Worm (Caenorhabditis elegans) whole organism, late embryonic: ENCODE data around the gene B0361.14.

Experiments used
- C08G9.2 ChIP-seq: sonication (generic microtip); optimal IDR thresholded peaks from 2 replicates; lab custom pipeline; 2016; ENCODE audit warnings: mild to moderate bottlenecking, missing genetic modification characterization, moderate library complexity, missing compliant biosample characterization
- C38D4.7 ChIP-seq: fragments of 200-800 bp; sonication (Bioruptor generic); optimal IDR thresholded peaks from 2 replicates; lab custom pipeline; 2018; ENCODE audit warnings: mild to moderate bottlenecking, missing genetic modification characterization, moderate library complexity, missing compliant biosample characterization
- F13H6.1 ChIP-seq: sonication (generic microtip); optimal IDR thresholded peaks from 2 replicates; lab custom pipeline; 2016; ENCODE audit warnings: missing genetic modification characterization, missing compliant biosample characterization
- K02D7.2 ChIP-seq: sonication (generic microtip); optimal IDR thresholded peaks from 2 replicates; lab custom pipeline; 2017; ENCODE audit warnings: mild to moderate bottlenecking, missing genetic modification characterization, missing compliant biosample characterization
- K09A11.1 ChIP-seq: sonication (generic microtip); optimal IDR thresholded peaks from 2 replicates; lab custom pipeline; 2017; ENCODE audit warnings: antibody characterized with exemption, mild to moderate bottlenecking, missing genetic modification characterization, missing compliant biosample characterization; ENCODE audit not compliant: insufficient read depth
- Y22D7AL.16 ChIP-seq: sonication (generic microtip); optimal IDR thresholded peaks from 2 replicates; lab custom pipeline; 2016; ENCODE audit warnings: missing genetic modification characterization, missing compliant biosample characterization
- ahr-1 ChIP-seq: sonication (generic microtip); optimal IDR thresholded peaks from 2 replicates; lab custom pipeline; 2016; ENCODE audit warnings: missing genetic modification characterization, missing compliant biosample characterization
- ama-1 ChIP-seq: fragments of 150-350 bp; optimal IDR thresholded peaks from 2 replicates; lab custom pipeline; 2014
- ceh-14 ChIP-seq: sonication (generic microtip); optimal IDR thresholded peaks from 2 replicates; lab custom pipeline; 2016; ENCODE audit warnings: missing genotype, missing genetic modification characterization, missing compliant biosample characterization
- ceh-2 ChIP-seq: sonication (generic microtip); optimal IDR thresholded peaks from 2 replicates; lab custom pipeline; 2016; ENCODE audit warnings: missing genotype, missing genetic modification characterization, missing compliant biosample characterization
- ceh-24 ChIP-seq: sonication (generic microtip); optimal IDR thresholded peaks from 2 replicates; lab custom pipeline; 2016; ENCODE audit warnings: mild to moderate bottlenecking, missing genetic modification characterization, missing compliant biosample characterization
- ceh-30 ChIP-seq: fragments of 150-350 bp; optimal IDR thresholded peaks from 2 replicates; lab custom pipeline; 2014; ENCODE audit warnings: missing biosample characterization, missing genetic modification characterization
- ceh-31 ChIP-seq: sonication (generic microtip); optimal IDR thresholded peaks from 2 replicates; lab custom pipeline; 2016; ENCODE audit warnings: missing genetic modification characterization, missing compliant biosample characterization
- ceh-45 ChIP-seq: fragments of 200-800 bp; sonication (Bioruptor generic); IDR thresholded peaks from 2 replicates; pipeline ENCODE4 v1.3.6; 2022; ENCODE audit warnings: missing genetic modification reagents, missing genetic modification characterization, missing compliant biosample characterization
- ceh-9 ChIP-seq: sonication (generic microtip); optimal IDR thresholded peaks from 2 replicates; lab custom pipeline; 2016; ENCODE audit warnings: mild to moderate bottlenecking, missing genetic modification characterization, inconsistent platforms, missing compliant biosample characterization
- che-1 ChIP-seq: sonication (generic microtip); optimal IDR thresholded peaks from 2 replicates; lab custom pipeline; 2016; ENCODE audit warnings: mild to moderate bottlenecking, missing genetic modification characterization, missing compliant biosample characterization
- elt-4 ChIP-seq: sonication (generic microtip); optimal IDR thresholded peaks from 2 replicates; lab custom pipeline; 2016; ENCODE audit warnings: missing genetic modification characterization, missing compliant biosample characterization
- ets-4 ChIP-seq: sonication (generic microtip); optimal IDR thresholded peaks from 2 replicates; lab custom pipeline; 2016; ENCODE audit warnings: missing genetic modification characterization, missing compliant biosample characterization
- eyg-1 ChIP-seq: sonication (generic microtip); optimal IDR thresholded peaks from 2 replicates; lab custom pipeline; 2016; ENCODE audit warnings: missing genotype, missing genetic modification characterization, missing compliant biosample characterization
- fax-1 ChIP-seq: sonication (generic microtip); optimal IDR thresholded peaks from 2 replicates; lab custom pipeline; 2016; ENCODE audit warnings: missing genotype, missing genetic modification characterization, missing compliant biosample characterization
- fkh-6 ChIP-seq: sonication (generic microtip); optimal IDR thresholded peaks from 2 replicates; lab custom pipeline; 2016; ENCODE audit warnings: missing genetic modification characterization, missing compliant biosample characterization
- gmeb-2 ChIP-seq: sonication (generic microtip); optimal IDR thresholded peaks from 2 replicates; lab custom pipeline; 2016; ENCODE audit warnings: missing genetic modification characterization, inconsistent platforms, missing compliant biosample characterization
- hlh-13 ChIP-seq: fragments of 200-800 bp; sonication (Bioruptor generic); optimal IDR thresholded peaks from 2 replicates; lab custom pipeline; 2018; ENCODE audit warnings: mild to moderate bottlenecking, missing genetic modification characterization, missing compliant biosample characterization
- hlh-15 ChIP-seq: sonication (generic microtip); optimal IDR thresholded peaks from 2 replicates; lab custom pipeline; 2016; ENCODE audit warnings: missing genetic modification characterization, missing compliant biosample characterization
- hlh-30 ChIP-seq: sonication (generic microtip); optimal IDR thresholded peaks from 2 replicates; lab custom pipeline; 2017; ENCODE audit warnings: antibody characterized with exemption, missing genetic modification characterization, missing compliant biosample characterization; ENCODE audit not compliant: insufficient read depth
- mec-3 ChIP-seq: sonication (generic microtip); optimal IDR thresholded peaks from 2 replicates; lab custom pipeline; 2016; ENCODE audit warnings: borderline replicate concordance, missing genetic modification characterization, missing compliant biosample characterization
- nfya-1 ChIP-seq: sonication (generic microtip); optimal IDR thresholded peaks from 2 replicates; lab custom pipeline; 2017; ENCODE audit warnings: missing genetic modification characterization, mild to moderate bottlenecking, missing compliant biosample characterization, antibody characterized with exemption, moderate library complexity
- nhr-232 ChIP-seq: sonication (generic microtip); optimal IDR thresholded peaks from 2 replicates; lab custom pipeline; 2016; ENCODE audit warnings: missing genetic modification characterization, missing compliant biosample characterization
- npax-4 ChIP-seq: sonication (generic microtip); optimal IDR thresholded peaks from 2 replicates; lab custom pipeline; 2016; ENCODE audit warnings: missing genetic modification characterization, missing compliant biosample characterization
- pat-9 ChIP-seq: fragments of 200-800 bp; sonication (Bioruptor generic); optimal IDR thresholded peaks from 2 replicates; lab custom pipeline; 2018; ENCODE audit warnings: mild to moderate bottlenecking, missing genetic modification characterization, moderate library complexity, missing compliant biosample characterization
- pax-1 ChIP-seq: fragments of 150-350 bp; optimal IDR thresholded peaks from 2 replicates; lab custom pipeline; 2014; ENCODE audit warnings: missing biosample characterization, missing genetic modification characterization
- pha-4 ChIP-seq: fragments of 150-350 bp; optimal IDR thresholded peaks from 2 replicates; lab custom pipeline; 2018; ENCODE audit warnings: missing biosample characterization, missing genetic modification reagents, missing genetic modification characterization
- pros-1 ChIP-seq: fragments of 150-350 bp; optimal IDR thresholded peaks from 2 replicates; lab custom pipeline; 2014; ENCODE audit warnings: missing biosample characterization, missing genetic modification reagents, missing genetic modification characterization
- sox-2 ChIP-seq: fragments of 200-800 bp; sonication (Bioruptor generic); IDR thresholded peaks from 2 replicates; pipeline ENCODE4 v1.3.6; 2022; ENCODE audit warnings: missing genetic modification reagents, missing genetic modification characterization, missing compliant biosample characterization
- sox-4 ChIP-seq: sonication (generic microtip); optimal IDR thresholded peaks from 2 replicates; lab custom pipeline; 2017; ENCODE audit warnings: mild to moderate bottlenecking, missing genetic modification characterization, inconsistent platforms, missing compliant biosample characterization
- syd-9 ChIP-seq: sonication (generic microtip); optimal IDR thresholded peaks from 2 replicates; lab custom pipeline; 2016; ENCODE audit warnings: mild to moderate bottlenecking, missing genetic modification characterization, moderate library complexity, missing compliant biosample characterization
- tbx-2 ChIP-seq: sonication (generic microtip); optimal IDR thresholded peaks from 2 replicates; lab custom pipeline; 2016; ENCODE audit warnings: missing genetic modification characterization, missing compliant biosample characterization
- tbx-7 ChIP-seq: sonication (generic microtip); optimal IDR thresholded peaks from 2 replicates; lab custom pipeline; 2016; ENCODE audit warnings: missing genotype, missing genetic modification characterization, missing compliant biosample characterization
- unc-42 ChIP-seq: sonication (generic microtip); optimal IDR thresholded peaks from 2 replicates; lab custom pipeline; 2016; ENCODE audit warnings: missing genotype, missing genetic modification characterization, missing compliant biosample characterization
- unc-55 ChIP-seq: sonication (generic microtip); optimal IDR thresholded peaks from 2 replicates; lab custom pipeline; 2017; ENCODE audit warnings: missing biosample characterization, missing genetic modification reagents, missing genetic modification characterization
- zip-5 ChIP-seq: sonication (generic microtip); optimal IDR thresholded peaks from 2 replicates; lab custom pipeline; 2016; ENCODE audit warnings: missing genetic modification characterization, missing compliant biosample characterization

The B0361.14 gene

ce11 chrIII:7292569-7292968 lies 6.8 kb downstream of the B0361.14 start:
- peak; percentile 10 for TF ChIP-seq unc-55 (GFP tag; lab: Kevin White, UChicago)
- TF ChIP-seq ceh-45 (GFP tag; lab: Robert Waterston, UW): no peak
- no peak for TF ChIP-seq fax-1 (tag; lab: Kevin White, UChicago)
- no peak for TF ChIP-seq C08G9.2 (tag; lab: Kevin White, UChicago)
- TF ChIP-seq che-1 (tag; lab: Kevin White, UChicago): no peak
- TF ChIP-seq ceh-24 (tag; lab: Kevin White, UChicago): no peak

- TF ChIP-seq sox-2 (GFP tag; lab: Robert Waterston, UW) (no peak), hlh-15 (tag; lab: Kevin White, UChicago) (no peak), unc-42 (tag; lab: Kevin White, UChicago) (peak; percentile 48)
These were observed 8.1 kb downstream of the B0361.14 start for ce11 chrIII:7291216-7291615.

- TF ChIP-seq gmeb-2 (no peak), pha-4 (tag; lab: Kevin White, UChicago) (no peak), fkh-6 (tag; lab: Kevin White, UChicago) (no peak), ceh-45 (GFP tag; lab: Robert Waterston, UW) (no peak), ceh-2 (tag; lab: Kevin White, UChicago) (no peak), ceh-31 (tag; lab: Kevin White, UChicago) (no peak), tbx-7 (tag; lab: Kevin White, UChicago) (no peak), C38D4.7 (GFP tag; lab: Kevin White, UChicago) (no peak), nfya-1 (no peak), zip-5 (tag; lab: Kevin White, UChicago) (no peak), ceh-30 (tag; lab: Kevin White, UChicago) (no peak), eyg-1 (tag; lab: Kevin White, UChicago) (no peak), unc-55 (GFP tag; lab: Kevin White, UChicago) (no peak), pros-1 (no peak), hlh-30 (tag; lab: Kevin White, UChicago) (no peak), npax-4 (tag; lab: Kevin White, UChicago) (no peak), ama-1 (lab: Kevin White, UChicago) (no peak)
These were observed 8.9 kb downstream of the B0361.14 start, which contains the start of gene algn-11 for ce11 chrIII:7290462-7290861. Gene algn-11, minus strand, starts transcription at chrIII:7290562.

- TF ChIP-seq tbx-2 (tag; lab: Kevin White, UChicago) (no peak), unc-42 (tag; lab: Kevin White, UChicago) (no peak), mec-3 (tag; lab: Kevin White, UChicago) (no peak), sox-4 (tag; lab: Kevin White, UChicago) (no peak), K09A11.1 (no peak), pax-1 (tag; lab: Kevin White, UChicago) (no peak), C38D4.7 (GFP tag; lab: Kevin White, UChicago) (no peak)
These were observed 11.8 kb downstream of the B0361.14 start, which contains the start of gene ykt-6 for ce11 chrIII:7287503-7287902. Gene ykt-6, minus strand, starts transcription at chrIII:7287603.

ce11 chrIII:7285783-7286182 lies 13.5 kb downstream of the B0361.14 start, which contains the start of gene pho-5:
Gene pho-5, minus strand, starts transcription at chrIII:7285883.
- TF ChIP-seq K02D7.2 (tag; lab: Kevin White, UChicago) (no peak), ets-4 (no peak), nhr-232 (tag; lab: Kevin White, UChicago) (no peak), hlh-13 (GFP tag; lab: Kevin White, UChicago) (no peak), ahr-1 (tag; lab: Kevin White, UChicago) (no peak), ceh-14 (tag; lab: Kevin White, UChicago) (no peak), sox-4 (tag; lab: Kevin White, UChicago) (no peak), fax-1 (tag; lab: Kevin White, UChicago) (no peak), pat-9 (no peak), fkh-6 (tag; lab: Kevin White, UChicago) (no peak), syd-9 (tag; lab: Kevin White, UChicago) (no peak), pha-4 (tag; lab: Kevin White, UChicago) (no peak), Y22D7AL.16 (tag; lab: Kevin White, UChicago) (no peak), F13H6.1 (tag; lab: Kevin White, UChicago) (no peak), ceh-2 (tag; lab: Kevin White, UChicago) (no peak), ceh-31 (tag; lab: Kevin White, UChicago) (no peak), mec-3 (tag; lab: Kevin White, UChicago) (no peak), elt-4 (tag; lab: Kevin White, UChicago) (no peak), ceh-9 (tag; lab: Kevin White, UChicago) (no peak)
